Fruit fly (Drosophila melanogaster): ENCODE measurements around the gene CG31525.

Gene CG31525

DNA sequence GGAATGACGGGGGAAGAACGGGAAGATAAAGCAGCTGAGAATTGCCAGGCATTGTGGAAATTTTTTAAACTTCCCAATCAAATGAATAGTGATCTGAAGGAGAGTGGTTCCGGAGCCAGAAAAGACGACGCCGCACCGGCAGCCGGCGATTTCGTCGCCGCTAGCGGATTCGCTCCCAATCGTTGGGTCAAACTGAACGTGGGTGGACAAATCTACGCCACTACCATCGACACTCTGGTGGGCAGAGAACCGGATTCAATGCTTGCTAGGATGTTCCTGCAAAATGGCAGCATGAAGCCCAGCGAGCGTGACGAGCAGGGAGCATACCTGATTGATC is 26.4 kb upstream of the CG31525 start, which contains the start of gene CG14647:
Gene CG14647 (plus strand): TSS at position 14 of the 337 bp plus-strand sequence.
- TF ChIP-seq Myc (optimal IDR thresholded peaks at IDR 0.05), result no peak
- TF ChIP-seq insv (optimal IDR thresholded peaks at IDR 0.05), result no peak
- TF ChIP-seq psq (optimal IDR thresholded peaks at IDR 0.05), result no peak
- TF ChIP-seq Sin3A (optimal IDR thresholded peaks at IDR 0.05), result no peak
- no peak for TF ChIP-seq h (optimal IDR thresholded peaks at IDR 0.05)
- no peak for TF ChIP-seq ttk (optimal IDR thresholded peaks at IDR 0.05)

DNA sequence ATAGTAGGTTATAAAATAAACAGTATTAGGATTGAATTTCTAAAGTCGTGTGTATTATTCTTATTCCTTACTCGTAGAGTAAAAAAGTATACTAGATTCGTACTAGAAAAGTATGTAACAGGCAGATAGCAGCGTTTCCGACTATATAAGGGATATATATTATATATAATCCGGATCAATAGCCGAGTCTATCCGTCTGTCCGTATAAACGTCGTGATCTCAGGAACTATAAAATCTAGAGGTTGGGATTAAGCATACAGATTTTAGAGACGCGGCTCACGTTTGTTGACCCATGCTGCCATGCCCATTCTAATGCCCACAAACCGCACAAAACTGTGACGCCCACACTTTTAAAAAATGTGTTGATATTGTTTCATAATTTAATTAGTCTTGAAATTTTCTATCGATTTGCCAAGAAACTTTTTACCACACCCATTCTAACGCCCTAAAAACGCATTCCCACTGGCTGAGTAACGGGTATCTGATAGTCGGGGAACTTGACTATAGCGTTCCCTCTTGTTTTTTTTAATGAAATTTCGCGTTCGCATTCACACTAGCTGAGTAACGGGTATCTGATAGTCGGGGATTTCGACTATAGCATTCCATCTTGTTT is 24.7 kb upstream of the CG31525 start, which contains the start of gene CG9853:
Gene CG9853 (minus strand): TSS at position 51 of the 613 bp plus-strand sequence.
- TF ChIP-seq Sin3A (optimal IDR thresholded peaks at IDR 0.05), result no peak
- no peak for TF ChIP-seq h (optimal IDR thresholded peaks at IDR 0.05)
- TF ChIP-seq psq (optimal IDR thresholded peaks at IDR 0.05), result no peak
- TF ChIP-seq insv (optimal IDR thresholded peaks at IDR 0.05), result no peak
- no peak for TF ChIP-seq Myc (optimal IDR thresholded peaks at IDR 0.05)
- TF ChIP-seq ttk (optimal IDR thresholded peaks at IDR 0.05), result no peak

DNA sequence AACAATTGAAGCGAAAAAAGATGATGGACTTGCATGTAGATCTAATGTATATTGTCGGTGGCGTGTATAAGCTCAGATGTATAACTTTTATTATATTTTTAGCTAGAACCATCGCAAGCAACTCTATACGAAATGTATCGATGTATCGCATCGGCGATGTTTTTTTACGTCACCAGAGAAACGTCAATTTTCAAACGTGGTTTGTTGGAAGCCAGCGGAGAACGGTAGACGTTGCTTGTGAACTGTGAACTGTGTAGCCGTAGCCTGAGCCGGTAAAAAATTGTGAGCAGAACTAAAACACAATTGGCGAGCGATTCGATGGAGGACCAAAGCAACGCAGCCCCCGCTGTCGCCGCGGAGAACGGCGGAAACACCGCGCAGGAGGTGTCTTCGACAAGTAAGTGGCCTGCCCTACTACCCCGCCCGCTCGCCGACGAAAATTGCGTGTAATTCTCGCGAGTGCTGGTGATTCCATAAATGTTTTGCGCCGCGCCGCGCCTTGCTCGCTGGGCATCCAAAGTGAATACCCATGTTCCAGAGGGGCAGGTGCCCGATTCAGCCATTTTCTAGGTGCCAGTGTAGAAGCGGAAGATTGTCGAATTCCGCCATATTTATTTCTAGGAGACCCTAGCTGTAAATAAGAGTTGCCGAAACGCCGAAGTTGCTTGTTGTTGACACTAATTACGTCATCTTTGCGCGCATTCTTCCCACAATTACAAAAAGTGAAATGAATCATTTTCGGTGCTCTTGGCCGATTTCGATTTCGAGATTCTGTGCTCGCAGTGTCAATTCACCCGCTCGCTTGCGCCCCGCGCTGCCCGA is 23.7 kb upstream of the CG31525 start, which contains the start of gene lost:
Gene lost (plus strand): TSS at position 193 of the 822 bp plus-strand sequence.
- no peak for TF ChIP-seq Myc (optimal IDR thresholded peaks at IDR 0.05)
- TF ChIP-seq ttk (optimal IDR thresholded peaks at IDR 0.05), result no peak

DNA sequence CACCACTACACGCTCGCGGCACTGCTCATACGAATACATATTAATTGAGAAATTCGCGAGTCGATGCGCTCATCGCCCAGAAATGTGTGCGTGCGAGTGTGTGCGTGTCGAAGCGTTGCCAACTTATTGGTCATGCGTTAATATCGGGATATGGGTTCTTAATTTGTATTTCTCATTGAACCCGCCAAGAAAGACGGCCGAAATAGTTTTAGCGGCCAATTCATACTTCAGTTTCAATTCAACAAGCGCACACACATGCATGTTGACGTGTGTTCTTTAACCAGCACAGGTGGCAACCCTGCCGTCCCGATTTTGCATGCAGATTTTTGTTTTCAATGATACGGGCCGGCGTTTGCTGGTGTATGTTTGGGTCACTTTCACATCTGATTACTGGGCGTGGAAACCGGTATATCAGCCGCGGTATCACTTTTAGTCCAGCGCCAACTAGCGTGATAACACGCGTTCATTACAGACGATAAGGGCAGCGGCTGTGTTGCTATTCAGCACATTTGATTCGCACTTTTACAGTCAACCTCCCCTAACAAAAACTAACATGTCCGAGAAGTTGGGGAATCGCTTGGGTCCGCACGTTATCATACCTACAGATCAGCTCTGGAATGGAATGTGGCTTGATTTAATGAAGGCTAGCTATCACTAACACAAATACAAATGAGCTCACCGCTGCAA is 23.0 kb upstream of the CG31525 start:
- TF ChIP-seq h (optimal IDR thresholded peaks at IDR 0.05) (no peak), insv (optimal IDR thresholded peaks at IDR 0.05) (no peak), ttk (optimal IDR thresholded peaks at IDR 0.05) (no peak), psq (optimal IDR thresholded peaks at IDR 0.05) (no peak), Myc (optimal IDR thresholded peaks at IDR 0.05) (no peak), Sin3A (optimal IDR thresholded peaks at IDR 0.05) (no peak)

DNA sequence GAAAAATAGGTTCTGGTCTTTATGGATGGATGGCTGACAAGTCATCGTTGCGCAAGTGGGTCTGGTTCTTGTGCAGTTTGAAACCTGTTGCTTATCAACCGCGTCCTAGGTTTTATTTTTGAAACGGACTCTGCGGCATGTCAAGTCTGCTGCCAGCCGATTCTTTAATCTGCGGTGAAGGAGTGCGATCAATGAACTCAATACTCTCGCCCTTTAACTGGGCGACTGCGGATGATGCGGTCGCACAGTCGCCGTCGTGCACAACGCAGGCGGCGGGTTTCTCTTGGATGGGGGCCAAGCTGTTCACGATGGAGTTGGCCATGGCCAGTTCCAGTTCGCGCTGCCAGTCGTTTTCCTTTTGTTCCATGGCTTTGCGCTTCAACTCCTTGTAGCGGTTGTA is 19.5 kb upstream of the CG31525 start:
- no peak for TF ChIP-seq h (optimal IDR thresholded peaks at IDR 0.05)
- TF ChIP-seq Sin3A (optimal IDR thresholded peaks at IDR 0.05), result no peak
- no peak for TF ChIP-seq insv (optimal IDR thresholded peaks at IDR 0.05)
- TF ChIP-seq Myc (optimal IDR thresholded peaks at IDR 0.05), result no peak
- TF ChIP-seq ttk (optimal IDR thresholded peaks at IDR 0.05), result no peak
- no peak for TF ChIP-seq psq (optimal IDR thresholded peaks at IDR 0.05)

DNA sequence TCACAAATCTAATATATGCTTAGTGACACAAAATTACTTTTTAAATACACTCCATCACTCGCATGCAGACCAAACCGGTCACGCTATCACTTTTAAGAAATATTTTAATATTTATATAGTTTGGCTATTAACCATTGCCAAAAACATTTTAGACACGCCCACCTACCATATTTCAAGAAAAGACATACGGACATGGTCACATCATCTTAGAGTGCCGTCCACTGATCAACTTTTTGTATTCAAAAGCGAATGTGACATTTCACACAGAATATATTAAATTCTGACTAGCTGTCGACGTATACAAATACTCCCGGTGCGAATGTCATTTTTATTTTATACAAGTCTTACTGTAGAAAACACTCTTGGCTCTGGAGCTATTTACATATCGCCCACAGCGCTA is 10.7 kb upstream of the CG31525 start, which contains the start of gene CG31528:
Gene CG31528 (plus strand): TSS at position 301 of the 400 bp plus-strand sequence.
- TF ChIP-seq h (optimal IDR thresholded peaks at IDR 0.05) (no peak), insv (optimal IDR thresholded peaks at IDR 0.05) (no peak), Sin3A (optimal IDR thresholded peaks at IDR 0.05) (no peak), Myc (optimal IDR thresholded peaks at IDR 0.05) (no peak), psq (optimal IDR thresholded peaks at IDR 0.05) (no peak), ttk (optimal IDR thresholded peaks at IDR 0.05) (no peak)

DNA sequence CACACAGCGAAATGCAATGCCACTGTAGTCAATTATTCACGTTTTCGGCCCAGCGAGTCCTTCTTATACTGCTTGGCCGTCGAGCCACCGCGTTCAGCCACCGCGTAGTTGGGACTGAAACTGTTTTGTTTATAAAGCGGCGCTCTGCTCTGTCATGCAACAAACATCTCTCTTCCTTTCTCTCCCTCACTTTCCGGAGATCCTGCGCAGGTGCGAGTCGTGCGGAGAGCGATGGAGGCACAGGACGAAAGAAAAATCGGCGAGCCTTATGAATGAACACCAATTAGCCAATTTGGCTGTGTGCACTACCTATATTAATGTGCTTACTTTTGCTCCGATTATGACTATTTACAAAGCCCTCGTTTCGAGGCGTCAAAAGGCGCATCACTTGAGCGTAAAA is 7.3 kb upstream of the CG31525 start, which contains the start of gene CG32944:
Gene CG32944 (minus strand): TSS at position 97 of the 400 bp plus-strand sequence.
- no peak for TF ChIP-seq Sin3A (optimal IDR thresholded peaks at IDR 0.05)
- no peak for TF ChIP-seq psq (optimal IDR thresholded peaks at IDR 0.05)
- no peak for TF ChIP-seq Myc (optimal IDR thresholded peaks at IDR 0.05)
- no peak for TF ChIP-seq insv (optimal IDR thresholded peaks at IDR 0.05)
- no peak for TF ChIP-seq h (optimal IDR thresholded peaks at IDR 0.05)
- no peak for TF ChIP-seq ttk (optimal IDR thresholded peaks at IDR 0.05)

DNA sequence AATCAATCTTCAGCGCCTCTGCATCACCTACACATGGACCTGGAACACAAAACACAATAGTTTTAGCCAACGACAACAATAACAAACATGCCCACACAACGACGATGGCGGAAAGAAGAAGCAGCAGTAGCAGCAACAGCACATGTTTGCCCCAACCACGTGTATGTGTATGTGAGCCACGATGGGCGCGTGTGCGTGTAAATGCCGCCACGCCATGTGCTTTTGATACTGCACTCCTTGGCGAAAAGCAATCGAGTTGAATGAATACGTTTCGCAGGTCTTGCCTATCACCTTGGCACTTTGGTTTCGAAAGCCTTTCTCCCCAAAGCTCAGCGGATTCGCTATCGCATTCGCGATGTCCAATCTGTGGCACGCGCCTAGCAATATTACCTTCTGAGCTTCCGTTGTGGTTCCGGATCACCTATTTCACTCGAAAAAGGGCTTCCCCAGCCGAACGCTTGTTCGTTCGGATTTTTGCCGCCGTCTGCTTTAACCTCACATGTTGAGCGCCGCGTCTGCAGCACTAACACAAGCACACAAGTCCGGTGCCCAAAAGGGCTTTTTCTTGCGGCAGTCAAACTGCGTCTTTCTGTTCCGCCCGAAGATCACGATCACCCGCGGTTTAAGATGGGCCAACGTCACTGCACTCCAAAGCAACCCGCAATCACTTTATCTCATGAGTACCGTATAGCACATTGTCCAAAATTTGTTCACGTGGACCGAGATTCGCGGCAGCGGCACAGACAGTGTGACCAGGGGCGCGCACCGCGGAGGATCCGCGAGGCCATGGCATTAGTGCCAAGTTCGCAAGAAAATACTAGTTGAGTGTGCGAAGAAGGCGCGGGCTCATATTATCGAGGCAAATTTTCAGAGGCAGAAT is 2.0 kb downstream of the CG31525 start, which contains the start of gene srl:
Gene srl (minus strand): TSS at position 751 of the 880 bp plus-strand sequence.
- no peak for TF ChIP-seq ttk (optimal IDR thresholded peaks at IDR 0.05)
- no peak for TF ChIP-seq h (optimal IDR thresholded peaks at IDR 0.05)
- TF ChIP-seq psq (optimal IDR thresholded peaks at IDR 0.05), result no peak
- no peak for TF ChIP-seq Sin3A (optimal IDR thresholded peaks at IDR 0.05)
- no peak for TF ChIP-seq Myc (optimal IDR thresholded peaks at IDR 0.05)
- TF ChIP-seq insv (optimal IDR thresholded peaks at IDR 0.05), result no peak

DNA sequence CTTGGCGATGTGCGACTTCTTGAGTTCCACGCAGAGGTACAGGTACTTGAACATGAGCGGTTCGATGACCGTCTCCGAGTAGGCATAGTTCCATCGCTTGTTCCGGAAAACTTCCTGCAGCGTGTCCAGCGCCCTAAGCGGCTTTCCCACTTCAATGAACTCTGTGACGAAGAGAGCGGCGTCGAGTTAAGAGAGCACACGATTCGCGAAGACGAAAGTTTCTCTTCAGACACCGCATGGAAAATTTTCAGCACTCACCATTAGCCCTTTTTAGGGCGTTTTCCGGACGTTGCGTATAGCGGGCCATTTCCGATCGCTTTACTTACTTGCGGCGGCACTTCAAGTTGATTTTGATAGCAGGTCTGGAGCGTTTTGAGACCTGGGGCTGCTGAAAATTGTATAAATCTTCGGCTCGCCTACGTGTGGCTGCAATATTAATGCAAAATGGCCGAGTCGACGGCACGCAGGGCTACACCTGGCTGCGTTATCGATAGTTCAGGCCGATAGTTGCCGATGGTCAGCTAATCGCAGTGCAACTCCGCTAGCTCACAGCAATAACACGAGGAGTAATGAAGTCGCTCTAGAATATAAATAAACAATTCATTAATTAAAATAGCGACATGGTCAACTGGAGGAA is 6.7 kb downstream of the CG31525 start, which contains the start of the genes eIF3a and CG1074:
Gene eIF3a (minus strand): TSS at position 455 of the 637 bp plus-strand sequence.
Gene CG1074 (plus strand): TSS at position 525 of the 637 bp plus-strand sequence.
- TF ChIP-seq h (optimal IDR thresholded peaks at IDR 0.05) (no peak), insv (optimal IDR thresholded peaks at IDR 0.05) (no peak), psq (optimal IDR thresholded peaks at IDR 0.05) (no peak), ttk (optimal IDR thresholded peaks at IDR 0.05) (no peak), Sin3A (optimal IDR thresholded peaks at IDR 0.05) (no peak), Myc (optimal IDR thresholded peaks at IDR 0.05) (no peak)

DNA sequence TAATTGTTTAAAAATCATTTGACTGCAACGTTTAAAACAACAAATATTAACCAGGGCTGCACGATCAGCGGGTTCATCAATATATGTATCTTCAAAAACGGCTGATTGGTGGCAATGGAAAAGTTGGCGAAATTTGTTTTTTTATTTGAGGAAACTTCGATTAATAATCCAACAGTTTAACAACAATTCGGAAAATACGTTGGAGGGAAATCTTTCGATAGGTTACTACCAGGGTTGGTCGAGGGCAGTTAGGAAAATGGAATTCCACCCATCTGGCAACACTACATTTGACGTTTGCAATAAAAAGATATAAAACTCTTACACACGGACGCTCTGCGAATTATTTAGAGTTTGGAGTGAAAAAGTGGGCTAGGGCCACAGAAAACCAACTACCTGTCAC is 10.3 kb downstream of the CG31525 start, which contains the start of the genes Lipt2 and CG14650:
Gene Lipt2 (minus strand): TSS at position 217 of the 400 bp plus-strand sequence.
Gene CG14650 (plus strand): TSS at position 275 of the 400 bp plus-strand sequence.
- no peak for TF ChIP-seq h (optimal IDR thresholded peaks at IDR 0.05)
- TF ChIP-seq Sin3A (optimal IDR thresholded peaks at IDR 0.05), result no peak
- TF ChIP-seq insv (optimal IDR thresholded peaks at IDR 0.05), result no peak
- TF ChIP-seq psq (optimal IDR thresholded peaks at IDR 0.05), result no peak
- TF ChIP-seq Myc (optimal IDR thresholded peaks at IDR 0.05), result no peak
- no peak for TF ChIP-seq ttk (optimal IDR thresholded peaks at IDR 0.05)
